Worm (Caenorhabditis elegans) whole organism, young adult: ENCODE results near the gene ZC317.6.

ENCODE experiments used
- F49E8.2 ChIP-seq: sonication (generic microtip); optimal IDR thresholded peaks from 3 replicates; lab custom pipeline; 2017; ENCODE audit warnings: missing genetic modification characterization, mild to moderate bottlenecking, missing compliant biosample characterization, antibody characterized with exemption, moderate library complexity; ENCODE audit not compliant: insufficient read depth
- him-1 ChIP-seq: sonication (generic microtip); optimal IDR thresholded peaks from 2 replicates; lab custom pipeline; 2016; ENCODE audit warnings: missing genotype, missing genetic modification reagents, missing genetic modification characterization, missing compliant biosample characterization
- nhr-120 ChIP-seq: fragments of 200-800 bp; sonication (Bioruptor generic); IDR thresholded peaks from 2 replicates; pipeline ENCODE4 v1.3.6; 2022; ENCODE audit warnings: missing genetic modification characterization, missing compliant biosample characterization
- sdz-38 ChIP-seq: sonication (generic microtip); optimal IDR thresholded peaks from 2 replicates; lab custom pipeline; 2016; ENCODE audit warnings: missing genotype, missing genetic modification characterization, missing compliant biosample characterization
- snpc-3.4 ChIP-seq: sonication (generic microtip); optimal IDR thresholded peaks from 2 replicates; lab custom pipeline; 2017; ENCODE audit warnings: missing genetic modification characterization, mild to moderate bottlenecking, missing compliant biosample characterization, antibody characterized with exemption, moderate library complexity, missing genotype, missing genetic modification reagents

ce11 chrV:5462894-5463293 is 5.5 kb downstream of the ZC317.6 start, which contains the start of gene srg-67:
- no peak for TF ChIP-seq him-1
- TF ChIP-seq F49E8.2 (tag; lab: Kevin White, UChicago) = no peak
- no peak for TF ChIP-seq nhr-120
- no peak for TF ChIP-seq sdz-38 (tag; lab: Kevin White, UChicago)
- TF ChIP-seq snpc-3.4 (tag; lab: Kevin White, UChicago) = no peak
